Worm (Caenorhabditis elegans): ENCODE data around the gene idpa-2.

The idpa-2 gene

ce11 chrII:8746298-8746775 lies 46.2 kb downstream of the idpa-2 start (continued):
- TF ChIP-seq hif-1 (tag; optimal IDR thresholded peaks at IDR 0.05) (peak in 1 of 2 experiments; percentile 13), skn-1 (tag; optimal IDR thresholded peaks at IDR 0.05) (no peak), F37D6.2 (tag; optimal IDR thresholded peaks at IDR 0.05) (no peak), ama-1 (optimal IDR thresholded peaks at IDR 0.05) (peak; percentile 96), nhr-237 (tag; optimal IDR thresholded peaks at IDR 0.05) (no peak), nhr-6 (tag; optimal IDR thresholded peaks at IDR 0.05) (no peak), lir-3 (tag; optimal IDR thresholded peaks at IDR 0.05) (no peak), lin-1 (GFP tag; IDR thresholded peaks at IDR 0.05) (no peak), gei-8 (GFP tag; optimal IDR thresholded peaks at IDR 0.05) (no peak), aha-1 (tag) (peak; percentile 55), sdz-12 (GFP tag; optimal IDR thresholded peaks at IDR 0.05) (peak; percentile 74), zfp-3 (GFP tag; conservative IDR thresholded peaks at IDR 0.05) (peak; percentile 79; the same call in 1 of the 2 replicates), zag-1 (tag; optimal IDR thresholded peaks at IDR 0.05) (no peak), zip-11 (GFP tag; IDR thresholded peaks at IDR 0.05) (no peak), attf-4 (tag; optimal IDR thresholded peaks at IDR 0.05) (no peak), mes-2 (tag; optimal IDR thresholded peaks at IDR 0.05; ENCODE audit: poor library complexity, severe bottlenecking) (peak; percentile 32), pqm-1 (tag; optimal IDR thresholded peaks at IDR 0.05) (no peak), ceh-20 (GFP tag; IDR thresholded peaks at IDR 0.05) (peak; percentile 64; the same call in 1 of the 2 replicates), hmg-1.1 (GFP tag; IDR thresholded peaks at IDR 0.05) (no peak), dve-1 (tag; optimal IDR thresholded peaks at IDR 0.05; ENCODE audit: insufficient read depth) (no peak), F44E2.7 (GFP tag; IDR thresholded peaks at IDR 0.05) (no peak), egl-27 (tag; optimal IDR thresholded peaks at IDR 0.05) (no peak), lin-38 (GFP tag; IDR thresholded peaks at IDR 0.05) (0 out of 2 replicates have a peak, but pooled peaks have one; percentile 4), dmd-8 (GFP tag; IDR thresholded peaks at IDR 0.05) (no peak), aly-2 (tag; optimal IDR thresholded peaks at IDR 0.05) (no peak), lim-7 (GFP tag; IDR thresholded peaks at IDR 0.05) (peak; percentile 50; the same call in 1 of the 2 replicates), vab-7 (GFP tag; IDR thresholded peaks at IDR 0.05) (peak; percentile 49; the same call in 1 of the 2 replicates), T26A8.4 (GFP tag; IDR thresholded peaks at IDR 0.05) (peak; percentile 64), D1046.2 (GFP tag; IDR thresholded peaks at IDR 0.05) (peak; percentile 28; the same call in 1 of the 2 replicates), mxl-2 (GFP tag; conservative IDR thresholded peaks at IDR 0.05) (peak; percentile 68), mxl-3 (GFP tag; optimal IDR thresholded peaks at IDR 0.05) (no peak), set-16 (GFP tag; IDR thresholded peaks at IDR 0.05) (no peak), zip-2 (tag; optimal IDR thresholded peaks at IDR 0.05) (no peak)

- TF ChIP-seq Y48G9A.11 (GFP tag; IDR thresholded peaks at IDR 0.05) (0 out of 2 replicates have a peak, but pooled peaks have one; percentile 23), daf-16 (GFP tag; optimal IDR thresholded peaks at IDR 0.05) (no peak), daf-16 (tag; optimal IDR thresholded peaks at IDR 0.05) (peak; percentile 20), mxl-2 (GFP tag; conservative IDR thresholded peaks at IDR 0.05) (peak; percentile 41), nhr-25 (tag; optimal IDR thresholded peaks at IDR 0.05; ENCODE audit: borderline replicate concordance, insufficient read depth) (peak; percentile 4), ceh-62 (tag; optimal IDR thresholded peaks at IDR 0.05) (no peak), dve-1 (tag; optimal IDR thresholded peaks at IDR 0.05; ENCODE audit: insufficient read depth) (peak; percentile 50), lsy-2 (tag; optimal IDR thresholded peaks at IDR 0.05) (peak in 1 of 2 experiments; percentile 47), nhr-77 (tag; optimal IDR thresholded peaks at IDR 0.05) (peak; percentile 34), F44E2.7 (GFP tag; IDR thresholded peaks at IDR 0.05) (no peak), aha-1 (tag) (peak; percentile 90), hlh-30 (tag; optimal IDR thresholded peaks at IDR 0.05; ENCODE audit: insufficient read depth) (peak; percentile 8), lim-7 (GFP tag; IDR thresholded peaks at IDR 0.05) (no peak), ama-1 (optimal IDR thresholded peaks at IDR 0.05) (peak; percentile 74), R02D3.7 (tag; optimal IDR thresholded peaks at IDR 0.05) (no peak)
Observed at ce11 chrII:8745449-8746297, 46.9 kb downstream of the idpa-2 start.

Data from whole organism, L4 larva.